Fruit fly (Drosophila melanogaster): ENCODE measurements around the gene Msp300.

The Msp300 gene

dm6 chr2L:5100577-5100976 is at the start of gene Msp300:
TSS of gene Msp300 (plus strand) at chr2L:5100877.
- no peak for TF ChIP-seq CTCF (optimal IDR thresholded peaks at IDR 0.05)
- no peak for TF ChIP-seq CG8478 (optimal IDR thresholded peaks at IDR 0.05)

- peak in 1 of 2 experiments; percentile 1 for TF ChIP-seq CTCF (optimal IDR thresholded peaks at IDR 0.05)
- TF ChIP-seq CG8478 (optimal IDR thresholded peaks at IDR 0.05), result no peak
Observed at dm6 chr2L:5052367-5052914, 48.2 kb upstream of the Msp300 start, which contains the start of gene senju. TSS of gene senju (plus strand) at chr2L:5052843.

dm6 chr2L:5052994-5053393 is 47.7 kb upstream of the Msp300 start, which contains the start of gene eIF3h:
TSS of gene eIF3h (minus strand) at chr2L:5053094.
- TF ChIP-seq CTCF (optimal IDR thresholded peaks at IDR 0.05) (no peak), CG8478 (optimal IDR thresholded peaks at IDR 0.05) (no peak)

dm6 chr2L:5054953-5055352 is 45.7 kb upstream of the Msp300 start, which contains the start of the genes CG14036 and His3.3A:
TSS of gene CG14036 (minus strand) at chr2L:5055016.
TSS of gene His3.3A (plus strand) at chr2L:5055058.
- TF ChIP-seq CTCF (optimal IDR thresholded peaks at IDR 0.05) (peak; percentile 5 to 21), CG8478 (optimal IDR thresholded peaks at IDR 0.05) (no peak)

dm6 chr2L:5055528-5055927 is 45.1 kb upstream of the Msp300 start:
- TF ChIP-seq CG8478 (optimal IDR thresholded peaks at IDR 0.05) (no peak), CTCF (optimal IDR thresholded peaks at IDR 0.05) (no peak)

dm6 chr2L:5058094-5058493 is 42.6 kb upstream of the Msp300 start, which contains the start of gene Nepl3:
TSS of gene Nepl3 (minus strand) at chr2L:5058248.
- TF ChIP-seq CTCF (optimal IDR thresholded peaks at IDR 0.05) (no peak), CG8478 (optimal IDR thresholded peaks at IDR 0.05) (no peak)

dm6 chr2L:5059645-5060254 is 40.9 kb upstream of the Msp300 start, which contains the start of gene Rpn11:
TSS of gene Rpn11 (minus strand) at chr2L:5059790.
- no peak for TF ChIP-seq CTCF (optimal IDR thresholded peaks at IDR 0.05)
- no peak for TF ChIP-seq CG8478 (optimal IDR thresholded peaks at IDR 0.05)

dm6 chr2L:5060515-5060914 is 40.2 kb upstream of the Msp300 start, which contains the start of gene qtc:
TSS of gene qtc (plus strand) at chr2L:5060815.
- TF ChIP-seq CTCF (optimal IDR thresholded peaks at IDR 0.05) (no peak), CG8478 (optimal IDR thresholded peaks at IDR 0.05) (no peak)

dm6 chr2L:5060952-5061478 is 39.7 kb upstream of the Msp300 start:
- TF ChIP-seq CTCF (optimal IDR thresholded peaks at IDR 0.05) (no peak), CG8478 (optimal IDR thresholded peaks at IDR 0.05) (no peak)

dm6 chr2L:5062799-5063404 is 37.8 kb upstream of the Msp300 start:
- TF ChIP-seq CG8478 (optimal IDR thresholded peaks at IDR 0.05) (no peak), CTCF (optimal IDR thresholded peaks at IDR 0.05) (no peak)

dm6 chr2L:5063936-5064335 is 36.7 kb upstream of the Msp300 start:
- no peak for TF ChIP-seq CG8478 (optimal IDR thresholded peaks at IDR 0.05)
- no peak for TF ChIP-seq CTCF (optimal IDR thresholded peaks at IDR 0.05)

- no peak for TF ChIP-seq CG8478 (optimal IDR thresholded peaks at IDR 0.05)
- peak; percentile 5 to 54 for TF ChIP-seq CTCF (optimal IDR thresholded peaks at IDR 0.05)
Observed at dm6 chr2L:5070797-5071579, 29.7 kb upstream of the Msp300 start, which contains the start of gene RpL37A. TSS of gene RpL37A (plus strand) at chr2L:5070957.

- TF ChIP-seq CTCF (optimal IDR thresholded peaks at IDR 0.05) (no peak), CG8478 (optimal IDR thresholded peaks at IDR 0.05) (no peak)
Observed at dm6 chr2L:5072357-5072756, 28.3 kb upstream of the Msp300 start.

dm6 chr2L:5079200-5079599 is 21.5 kb upstream of the Msp300 start:
- TF ChIP-seq CTCF (optimal IDR thresholded peaks at IDR 0.05), result no peak
- TF ChIP-seq CG8478 (optimal IDR thresholded peaks at IDR 0.05), result no peak

All from S2 (cell line).